Worm (Caenorhabditis elegans): ENCODE data around the gene fce-2.

ce11 chrV:20418768-20419167, 6.3 kb upstream of the fce-2 start:
- no peak for TF ChIP-seq nhr-11 (tag; optimal IDR thresholded peaks at IDR 0.05)
- no peak for TF ChIP-seq fkh-10 (GFP tag; optimal IDR thresholded peaks at IDR 0.05)
- TF ChIP-seq lim-6 (tag; optimal IDR thresholded peaks at IDR 0.05): no peak
- TF ChIP-seq nhr-232 (tag; optimal IDR thresholded peaks at IDR 0.05): no peak
- no peak for TF ChIP-seq ceh-22 (tag; optimal IDR thresholded peaks at IDR 0.05)
- TF ChIP-seq odd-2 (tag; optimal IDR thresholded peaks at IDR 0.05): no peak
- TF ChIP-seq pqm-1 (tag; optimal IDR thresholded peaks at IDR 0.05): no peak

Data from whole organism, late embryonic.